ENCODE assay signal across 3 fruit fly cellular contexts in genomic region chr2L:1006516-1006915, dm6.
TF ChIP-seq lines count a peak whose summit lies in the region.

No protein-coding gene starts in this region.

- peak; percentile 88 to 94 for TF ChIP-seq CTCF in S2 (optimal IDR thresholded peaks at IDR 0.05; lab: Kevin White, UChicago)
- peak; percentile 91 for TF ChIP-seq CTCF in whole organism, embryonic (GFP tag; optimal IDR thresholded peaks at IDR 0.05; lab: Kevin White, UChicago)

TF ChIP-seq in whole organism, embryonic, 481 proteins besides CTCF, POLR2A, EP300 and RAD21 (continues in another document):
- TF ChIP-seq slp2 (GFP tag; optimal IDR thresholded peaks at IDR 0.05; lab: Kevin White, UChicago) (no peak), tll (GFP tag; optimal IDR thresholded peaks at IDR 0.05; lab: Kevin White, UChicago) (no peak), CG18476 (GFP tag; optimal IDR thresholded peaks at IDR 0.05; lab: Kevin White, UChicago) (no peak), CG10565 (GFP tag; optimal IDR thresholded peaks at IDR 0.05; lab: Kevin White, UChicago) (no peak), CG10209 (GFP tag; optimal IDR thresholded peaks at IDR 0.05; lab: Kevin White, UChicago) (no peak), CG11504 (tag; optimal IDR thresholded peaks at IDR 0.05; lab: Kevin White, UChicago) (peak; percentile 2), CG14050 (GFP tag; IDR thresholded peaks at IDR 0.05; lab: Robert Waterston, UW) (no peak), HmgZ (tag; optimal IDR thresholded peaks at IDR 0.05; lab: Kevin White, UChicago) (peak; percentile 20), sens-2 (GFP tag; IDR thresholded peaks at IDR 0.05; lab: Robert Waterston, UW) (no peak), CG13894 (tag; optimal IDR thresholded peaks at IDR 0.05; lab: Kevin White, UChicago) (peak; percentile 35), gcm2 (GFP tag; optimal IDR thresholded peaks at IDR 0.05; lab: Kevin White, UChicago) (no peak), MBD-R2 (GFP tag; IDR thresholded peaks at IDR 0.05; lab: Robert Waterston, UW) (peak; percentile 30; the same call in 1 of the 2 replicates), crp (GFP tag; optimal IDR thresholded peaks at IDR 0.05; lab: Kevin White, UChicago) (no peak), CG11247 (GFP tag; IDR thresholded peaks at IDR 0.05; lab: Robert Waterston, UW) (no peak), Hmr (GFP tag; optimal IDR thresholded peaks at IDR 0.05; lab: Kevin White, UChicago) (peak; percentile 53), CG12942 (GFP tag; optimal IDR thresholded peaks at IDR 0.05; lab: Kevin White, UChicago) (no peak), CG17912 (GFP tag; optimal IDR thresholded peaks at IDR 0.05; lab: Kevin White, UChicago) (no peak), CG2116 (GFP tag; optimal IDR thresholded peaks at IDR 0.05; lab: Kevin White, UChicago) (peak; percentile 75), ERR (GFP tag; optimal IDR thresholded peaks at IDR 0.05; lab: Kevin White, UChicago) (no peak), Rfx (GFP tag; IDR thresholded peaks at IDR 0.05; lab: Robert Waterston, UW) (peak; percentile 48; the same call in 1 of the 2 replicates), crol (GFP tag; IDR thresholded peaks at IDR 0.05; lab: Robert Waterston, UW) (no peak), CG3995 (GFP tag; optimal IDR thresholded peaks at IDR 0.05; lab: Kevin White, UChicago) (no peak), yki (optimal IDR thresholded peaks at IDR 0.05; lab: Kevin White, UChicago) (peak; percentile 36), tgo (GFP tag; IDR thresholded peaks at IDR 0.05; lab: Robert Waterston, UW) (no peak), org-1 (GFP tag; optimal IDR thresholded peaks at IDR 0.05; lab: Kevin White, UChicago) (no peak), NFAT (GFP tag; IDR thresholded peaks at IDR 0.05; lab: Robert Waterston, UW) (peak; percentile 59; the same call in 1 of the 2 replicates), HLHmδ (GFP tag; optimal IDR thresholded peaks at IDR 0.05; lab: Kevin White, UChicago) (no peak), CG10267 (tag; optimal IDR thresholded peaks at IDR 0.05; lab: Kevin White, UChicago) (peak; percentile 12), CG10431 (GFP tag; optimal IDR thresholded peaks at IDR 0.05; lab: Kevin White, UChicago) (no peak), peb (GFP tag; IDR thresholded peaks at IDR 0.05; lab: Robert Waterston, UW) (no peak), stwl (tag; optimal IDR thresholded peaks at IDR 0.05; lab: Kevin White, UChicago) (peak; percentile 42), CG34224 (GFP tag; IDR thresholded peaks at IDR 0.05; lab: Robert Waterston, UW; ENCODE audit: partially characterized antibody) (no peak), kay (GFP tag; optimal IDR thresholded peaks at IDR 0.05; lab: Kevin White, UChicago) (no peak), GATAe (GFP tag; conservative IDR thresholded peaks at IDR 0.05; lab: Robert Waterston, UW) (no peak), sd (tag; optimal IDR thresholded peaks at IDR 0.05; lab: Kevin White, UChicago) (no peak), Med (GFP tag; lab: Kevin White, UChicago) (peak; percentile 55), CG1603 (tag; optimal IDR thresholded peaks at IDR 0.05; lab: Kevin White, UChicago) (peak; percentile 50), gt (GFP tag; IDR thresholded peaks at IDR 0.05; lab: Robert Waterston, UW) (no peak), CG7963 (GFP tag; IDR thresholded peaks at IDR 0.05; lab: Robert Waterston, UW; ENCODE audit: partially characterized antibody) (no peak), CG43689 (GFP tag; IDR thresholded peaks at IDR 0.05; lab: Robert Waterston, UW) (no peak), CG2712 (tag; optimal IDR thresholded peaks at IDR 0.05; lab: Kevin White, UChicago) (peak; percentile 5), vvl (GFP tag; IDR thresholded peaks at IDR 0.05; lab: Robert Waterston, UW) (peak; percentile 41; the same call in 1 of the 2 replicates), ewg (GFP tag; optimal IDR thresholded peaks at IDR 0.05; lab: Kevin White, UChicago) (peak; percentile 18), grau (tag; optimal IDR thresholded peaks at IDR 0.05; lab: Kevin White, UChicago) (no peak), Sry-δ (GFP tag; optimal IDR thresholded peaks at IDR 0.05; lab: Kevin White, UChicago) (no peak), Gug (GFP tag; IDR thresholded peaks at IDR 0.05; lab: Robert Waterston, UW) (no peak), insv (GFP tag; optimal IDR thresholded peaks at IDR 0.05; lab: Kevin White, UChicago) (peak in 1 of 2 experiments; percentile 82)

TF ChIP-seq in whole organism, wandering third instar larva, 38 proteins besides CTCF, POLR2A, EP300 and RAD21:
- TF ChIP-seq Myc (optimal IDR thresholded peaks at IDR 0.05; lab: Kevin White, UChicago) (peak; percentile 87), Jra (GFP tag; optimal IDR thresholded peaks at IDR 0.05; lab: Kevin White, UChicago) (no peak), Dif (GFP tag; optimal IDR thresholded peaks at IDR 0.05; lab: Kevin White, UChicago; ENCODE audit: partially characterized antibody) (no peak), tai (GFP tag; optimal IDR thresholded peaks at IDR 0.05; lab: Kevin White, UChicago) (no peak)
